Fruit fly (Drosophila melanogaster) whole organism: ENCODE measurements around the gene N.

Source experiments
- CG8478 ChIP-seq: fragments of >200 bp; optimal IDR thresholded peaks from 2 replicates; lab custom pipeline; 2018; ENCODE audit warnings: inconsistent platforms
- Dll ChIP-seq: fragments of >200 bp; optimal IDR thresholded peaks from 2 replicates; lab custom pipeline; 2017
- EcR ChIP-seq, 2 experiments: fragments of >200 bp; optimal IDR thresholded peaks; 2 replicates each; lab custom pipeline; 2017; ENCODE audit warnings: missing biosample characterization in 2 of 2, missing genetic modification characterization in 2 of 2, missing genetic modification reagents in 2 of 2
- pan ChIP-seq: fragments of >200 bp; optimal IDR thresholded peaks from 2 replicates; lab custom pipeline; 2017
- psq ChIP-seq: fragments of >200 bp; optimal IDR thresholded peaks from 2 replicates; lab custom pipeline; 2017
- usp ChIP-seq: fragments of >200 bp; optimal IDR thresholded peaks from 2 replicates; lab custom pipeline; 2017; ENCODE audit warnings: missing biosample characterization, missing genetic modification characterization, mixed read lengths

The N gene

DNA sequence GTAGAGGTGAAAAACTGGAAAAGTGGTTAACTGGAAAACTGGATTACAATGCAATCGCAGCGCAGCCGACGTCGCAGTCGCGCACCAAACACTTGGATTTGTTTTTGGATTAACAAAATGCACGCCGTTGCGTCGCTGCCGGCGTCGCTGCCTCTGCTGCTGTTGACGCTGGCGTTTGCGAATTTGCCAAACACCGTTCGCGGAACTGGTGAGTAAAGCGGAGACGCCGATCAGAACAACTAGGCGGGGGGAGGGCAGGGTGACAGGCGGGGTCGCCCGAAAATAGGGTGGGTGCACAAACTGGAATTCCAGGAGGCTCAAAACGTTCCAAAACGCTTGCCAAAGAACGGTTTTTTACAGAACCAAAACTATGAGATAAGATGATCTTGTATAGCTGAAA lies 950 bp downstream of the N start:
- TF ChIP-seq EcR (GFP tag; optimal IDR thresholded peaks at IDR 0.05; lab: Kevin White, UChicago), result no peak
- no peak for TF ChIP-seq pan (lab: Kevin White, UChicago)
- no peak for TF ChIP-seq Dll (lab: Kevin White, UChicago)
- TF ChIP-seq CG8478 (lab: Kevin White, UChicago), result no peak
- no peak for TF ChIP-seq psq (lab: Kevin White, UChicago)
- no peak for TF ChIP-seq usp (GFP tag; lab: Kevin White, UChicago)

DNA sequence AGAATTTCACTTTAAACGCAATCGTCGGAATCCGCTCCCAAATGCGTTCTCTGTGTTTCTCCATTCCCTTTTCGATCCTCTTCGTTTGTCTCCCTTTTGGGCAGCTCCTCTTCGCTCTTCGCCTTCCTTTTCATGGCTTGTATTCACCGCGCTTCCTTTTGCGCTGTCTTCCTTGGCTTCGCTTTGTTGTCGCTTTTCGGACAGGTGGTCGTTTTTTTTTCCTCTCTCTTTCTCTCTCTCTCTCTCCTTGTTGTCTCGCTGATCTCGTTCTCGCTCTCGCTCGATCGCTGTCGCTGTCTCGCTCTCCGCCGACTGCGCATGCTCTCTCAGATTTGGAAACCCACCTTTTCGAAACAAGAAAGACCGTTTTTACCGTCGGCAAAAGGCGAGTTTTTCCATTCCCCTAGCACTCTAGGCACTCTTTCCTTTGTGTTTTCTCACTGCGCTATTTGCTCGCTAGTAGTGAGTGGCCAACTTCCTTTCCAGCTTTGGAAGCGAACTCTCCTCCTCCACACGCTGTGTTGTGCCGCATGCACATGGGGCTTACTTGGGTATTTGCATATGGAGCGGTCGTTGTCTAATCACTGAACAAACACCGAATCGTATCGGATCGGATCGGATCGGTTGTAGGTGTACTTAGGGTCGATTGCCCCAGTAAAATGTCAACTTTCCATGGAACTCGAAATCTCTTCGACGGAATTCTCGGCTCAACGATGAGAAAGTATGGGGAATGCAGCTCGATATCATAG lies 1.8 kb downstream of the N start:
- peak; percentile 55 for TF ChIP-seq psq (lab: Kevin White, UChicago)
- TF ChIP-seq EcR (GFP tag; optimal IDR thresholded peaks at IDR 0.05; lab: Kevin White, UChicago), result no peak

DNA sequence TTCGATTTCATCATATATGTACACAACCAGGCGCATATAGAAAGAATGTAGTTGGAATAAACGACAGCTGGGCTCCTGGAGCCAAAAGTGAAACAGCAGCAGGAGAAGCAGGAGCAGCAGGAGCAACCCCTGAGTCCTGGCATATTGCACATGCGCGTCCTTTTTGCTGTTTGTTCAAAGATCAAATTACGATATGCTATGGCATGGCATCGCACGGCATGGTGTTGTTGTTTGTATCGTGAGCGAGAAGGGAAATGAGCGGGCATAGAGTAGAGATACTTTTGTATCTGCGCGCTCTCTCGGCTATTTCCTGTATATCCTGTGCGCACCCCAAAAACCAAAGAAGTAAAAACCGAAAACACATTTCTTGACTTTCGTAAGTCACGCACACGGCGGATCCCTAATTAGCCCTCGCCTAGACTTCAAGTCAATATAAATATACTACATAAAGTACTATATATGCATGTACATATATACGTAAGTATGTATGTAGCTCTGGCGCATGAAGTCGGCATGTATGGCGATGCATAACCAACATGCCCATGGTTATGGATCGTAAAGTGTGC lies 3.3 kb downstream of the N start:
- TF ChIP-seq EcR (GFP tag; optimal IDR thresholded peaks at IDR 0.05; lab: Kevin White, UChicago), result no peak
- TF ChIP-seq Dll (lab: Kevin White, UChicago), result no peak
- no peak for TF ChIP-seq CG8478 (lab: Kevin White, UChicago)
- no peak for TF ChIP-seq usp (GFP tag; lab: Kevin White, UChicago)
- TF ChIP-seq psq (lab: Kevin White, UChicago), result no peak
- no peak for TF ChIP-seq pan (lab: Kevin White, UChicago)

DNA sequence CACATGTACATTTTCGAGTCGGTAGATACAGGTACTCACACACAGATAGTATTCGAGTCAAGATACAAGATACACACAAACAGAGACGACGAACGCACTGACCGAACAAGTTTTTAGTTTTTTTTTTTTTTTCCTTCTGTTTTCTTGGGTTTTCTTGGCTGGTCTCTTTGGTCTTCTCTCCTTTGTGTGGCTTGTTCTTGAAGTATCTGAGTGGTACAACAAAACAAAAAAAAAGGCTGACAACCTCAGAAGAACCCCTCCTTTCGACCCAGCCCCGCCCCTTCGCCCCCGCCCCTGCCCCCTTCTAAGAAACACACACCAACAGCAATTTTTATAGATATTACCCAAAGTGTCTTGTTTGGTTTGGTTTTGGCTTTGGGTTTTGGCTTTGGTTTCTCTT lies 5.3 kb downstream of the N start:
- no peak for TF ChIP-seq EcR (GFP tag; optimal IDR thresholded peaks at IDR 0.05; lab: Kevin White, UChicago)
- no peak for TF ChIP-seq Dll (lab: Kevin White, UChicago)
- TF ChIP-seq psq (lab: Kevin White, UChicago), result no peak
- no peak for TF ChIP-seq usp (GFP tag; lab: Kevin White, UChicago)

DNA sequence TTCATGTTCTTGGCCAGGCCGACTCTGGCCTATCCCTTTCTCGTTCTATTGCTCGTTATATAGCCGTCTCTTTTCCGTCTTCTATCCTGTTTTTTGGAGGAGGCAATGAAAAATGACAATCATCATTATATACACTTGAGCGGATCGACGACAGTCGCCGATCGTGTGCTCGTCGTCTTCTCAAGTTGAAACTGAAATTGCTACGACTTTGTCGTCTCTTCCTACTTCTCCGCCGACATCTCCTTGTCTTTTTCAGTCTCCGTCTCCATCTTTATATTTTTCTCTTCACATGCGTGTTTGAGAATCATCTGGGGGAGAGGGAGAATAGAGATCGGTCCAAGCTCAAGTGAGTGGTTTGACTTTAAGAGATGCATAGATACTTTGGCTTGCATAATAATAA lies 6.1 kb downstream of the N start:
- TF ChIP-seq usp (GFP tag; lab: Kevin White, UChicago) (no peak), Dll (lab: Kevin White, UChicago) (no peak), psq (lab: Kevin White, UChicago) (no peak), pan (lab: Kevin White, UChicago) (no peak), EcR (GFP tag; optimal IDR thresholded peaks at IDR 0.05; lab: Kevin White, UChicago) (no peak), CG8478 (lab: Kevin White, UChicago) (no peak)

DNA sequence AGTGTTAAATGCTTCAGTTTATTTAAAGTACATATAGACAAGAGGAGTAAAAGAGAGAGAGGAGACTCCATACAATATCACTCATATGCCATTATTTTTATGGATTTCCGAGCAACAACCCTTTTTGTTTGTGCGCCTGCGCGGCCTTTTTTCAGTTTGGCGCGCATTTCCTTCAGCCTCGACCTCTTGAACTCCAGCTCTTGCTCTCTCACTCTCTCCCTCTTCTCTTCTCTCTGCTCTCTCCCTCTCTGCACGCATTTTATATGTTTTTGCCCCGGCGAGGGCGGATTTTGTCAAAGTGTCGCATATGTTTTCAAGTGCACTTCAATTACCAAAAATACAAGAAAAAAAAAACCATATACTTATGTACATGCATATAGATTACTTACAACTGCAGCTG lies 7.4 kb downstream of the N start:
- no peak for TF ChIP-seq pan (lab: Kevin White, UChicago)
- TF ChIP-seq usp (GFP tag; lab: Kevin White, UChicago), result no peak
- no peak for TF ChIP-seq EcR (GFP tag; optimal IDR thresholded peaks at IDR 0.05; lab: Kevin White, UChicago)
- TF ChIP-seq CG8478 (lab: Kevin White, UChicago), result no peak
- TF ChIP-seq Dll (lab: Kevin White, UChicago), result no peak

DNA sequence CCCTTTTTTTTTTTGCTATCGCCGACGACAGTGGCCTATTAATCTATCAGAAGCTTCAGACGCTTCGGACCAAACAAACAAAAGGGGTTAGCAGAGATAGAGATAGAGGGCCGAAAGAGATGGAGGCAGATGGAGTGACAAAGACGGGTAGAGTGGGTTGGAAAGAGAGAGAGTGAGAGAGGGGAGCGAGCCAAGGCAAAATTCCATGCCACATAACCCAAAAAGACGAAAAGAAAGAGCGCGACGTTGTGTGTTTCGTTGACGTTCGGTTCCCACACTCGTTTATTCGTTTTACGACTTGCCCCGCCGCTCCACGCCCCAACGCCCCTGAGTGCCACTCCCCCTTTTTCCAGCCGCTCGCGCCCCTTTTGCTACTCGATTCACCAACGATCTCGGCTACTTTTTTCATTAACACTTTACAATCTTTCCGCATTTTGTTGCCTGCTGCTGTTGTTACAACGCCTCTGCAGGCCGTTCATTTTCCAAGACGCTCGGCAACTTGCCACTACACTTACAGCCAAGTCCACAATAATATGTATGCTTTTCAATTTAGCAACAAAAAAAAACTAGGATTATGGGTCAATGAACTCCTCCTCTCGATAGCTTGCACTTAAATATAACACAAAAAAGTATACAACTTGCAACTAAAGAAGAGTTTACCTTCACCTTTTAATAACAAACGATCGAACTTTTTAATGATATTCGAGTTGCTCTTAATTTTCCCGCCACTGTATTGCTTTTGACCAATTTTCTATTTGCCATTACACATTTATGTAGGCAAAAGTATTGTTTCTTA lies 8.8 kb downstream of the N start:
- TF ChIP-seq psq (lab: Kevin White, UChicago) (no peak), pan (lab: Kevin White, UChicago) (no peak), EcR (GFP tag; optimal IDR thresholded peaks at IDR 0.05; lab: Kevin White, UChicago) (no peak), Dll (lab: Kevin White, UChicago) (no peak), usp (GFP tag; lab: Kevin White, UChicago) (no peak), CG8478 (lab: Kevin White, UChicago) (no peak)

DNA sequence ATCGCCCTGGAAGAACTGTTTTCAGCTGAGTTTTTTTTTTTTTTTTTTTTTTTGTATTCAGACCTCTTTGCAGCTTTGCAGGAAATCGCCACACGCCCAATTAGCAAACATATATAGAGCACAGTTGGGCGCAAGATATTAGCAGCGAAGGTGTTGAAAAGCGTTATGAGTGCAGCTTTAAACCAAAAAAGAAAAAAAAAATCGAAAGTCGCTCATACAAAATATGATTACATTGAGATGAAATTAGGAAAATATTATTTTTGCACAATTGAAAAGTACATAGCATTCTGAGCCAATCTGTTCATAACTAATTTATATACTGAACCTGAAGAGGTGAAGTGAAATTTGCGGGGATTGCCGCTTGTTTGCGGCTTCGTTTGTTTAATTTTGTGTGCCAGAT lies 12.3 kb downstream of the N start:
- TF ChIP-seq CG8478 (lab: Kevin White, UChicago) (no peak), usp (GFP tag; lab: Kevin White, UChicago) (no peak), Dll (lab: Kevin White, UChicago) (no peak), EcR (GFP tag; optimal IDR thresholded peaks at IDR 0.05; lab: Kevin White, UChicago) (no peak), psq (lab: Kevin White, UChicago) (no peak), pan (lab: Kevin White, UChicago) (no peak)

DNA sequence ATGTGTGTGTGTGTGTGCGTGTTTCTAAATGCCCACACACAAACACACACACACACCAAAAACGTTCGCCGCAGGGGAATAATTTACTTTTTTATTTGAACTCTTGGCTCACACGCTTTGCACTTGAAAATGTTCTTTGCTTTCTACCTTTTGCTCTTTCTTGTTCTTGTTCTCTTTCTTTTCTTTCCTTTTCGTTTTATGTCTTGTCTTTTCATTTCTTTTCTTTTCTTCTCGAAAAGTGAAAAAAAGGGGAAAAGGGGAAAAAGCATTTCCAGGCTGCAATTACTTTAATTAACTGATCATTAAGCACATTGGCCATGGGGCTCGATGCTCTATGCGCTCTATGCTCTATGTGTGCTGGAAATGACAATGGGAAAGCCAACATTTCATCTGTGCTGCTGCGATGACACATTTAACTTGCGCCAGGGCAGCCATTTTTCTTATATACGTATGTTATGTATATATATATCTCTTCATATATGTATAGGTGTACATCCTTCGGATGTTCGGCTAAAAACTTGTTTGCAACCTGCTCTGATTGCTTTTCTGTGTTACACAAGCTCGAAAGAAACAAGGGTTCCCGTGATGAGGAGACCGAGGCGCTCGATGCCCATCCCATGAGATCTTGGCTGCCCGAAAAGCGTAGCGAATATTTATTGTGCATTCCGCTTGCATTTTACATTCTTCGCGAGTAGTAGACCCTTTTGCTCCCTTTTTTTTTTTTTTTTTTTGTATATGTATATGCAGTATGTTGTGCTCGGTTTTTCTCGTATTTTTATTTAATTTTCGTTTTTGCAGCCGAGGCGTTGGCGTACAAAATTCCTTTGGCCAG lies 16.2 kb downstream of the N start:
- TF ChIP-seq Dll (lab: Kevin White, UChicago), result no peak
- TF ChIP-seq usp (GFP tag; lab: Kevin White, UChicago), result no peak
- TF ChIP-seq EcR (GFP tag; optimal IDR thresholded peaks at IDR 0.05; lab: Kevin White, UChicago), result no peak

DNA sequence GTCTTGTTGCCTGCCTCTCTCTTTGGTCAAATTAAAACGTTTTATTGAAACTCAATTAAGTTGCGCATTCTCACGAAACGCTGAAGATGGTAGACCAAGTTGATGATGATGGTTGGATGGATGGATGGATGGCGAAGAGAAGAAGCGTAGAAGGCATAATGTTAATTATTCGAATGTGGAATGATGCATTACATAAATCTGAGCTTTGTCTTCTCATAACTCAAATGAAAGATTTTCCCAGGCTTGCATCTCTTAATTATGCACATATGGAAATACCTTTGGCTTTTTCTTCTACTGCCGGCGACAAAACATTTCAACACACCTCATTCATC lies 16.8 kb downstream of the N start:
- no peak for TF ChIP-seq CG8478 (lab: Kevin White, UChicago)
- no peak for TF ChIP-seq psq (lab: Kevin White, UChicago)
- TF ChIP-seq usp (GFP tag; lab: Kevin White, UChicago), result no peak
- TF ChIP-seq pan (lab: Kevin White, UChicago), result no peak
- no peak for TF ChIP-seq EcR (GFP tag; optimal IDR thresholded peaks at IDR 0.05; lab: Kevin White, UChicago)
- no peak for TF ChIP-seq Dll (lab: Kevin White, UChicago)

DNA sequence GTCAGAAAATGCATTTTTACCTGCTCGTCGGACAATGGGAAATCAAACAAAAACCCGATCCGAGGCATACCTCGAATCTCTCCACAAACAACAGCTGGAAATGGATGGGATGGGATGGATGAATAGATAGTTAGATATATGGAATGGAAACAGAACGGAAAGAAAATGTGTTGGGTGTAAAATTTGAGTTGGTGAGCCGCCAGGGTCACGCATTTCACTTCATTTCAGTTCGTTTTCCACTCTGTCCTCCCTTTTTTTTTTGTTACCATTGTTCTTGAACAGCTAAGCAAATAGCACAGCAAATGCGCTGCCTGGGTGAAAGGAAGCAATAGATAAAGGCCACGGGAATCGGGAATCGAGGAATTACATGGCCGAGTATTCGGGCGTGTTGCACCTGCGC lies 17.6 kb downstream of the N start:
- no peak for TF ChIP-seq CG8478 (lab: Kevin White, UChicago)
- TF ChIP-seq usp (GFP tag; lab: Kevin White, UChicago), result no peak
- no peak for TF ChIP-seq Dll (lab: Kevin White, UChicago)
- TF ChIP-seq pan (lab: Kevin White, UChicago), result no peak
- no peak for TF ChIP-seq psq (lab: Kevin White, UChicago)
- TF ChIP-seq EcR (GFP tag; optimal IDR thresholded peaks at IDR 0.05; lab: Kevin White, UChicago), result no peak
